In the genomic region with DNA sequence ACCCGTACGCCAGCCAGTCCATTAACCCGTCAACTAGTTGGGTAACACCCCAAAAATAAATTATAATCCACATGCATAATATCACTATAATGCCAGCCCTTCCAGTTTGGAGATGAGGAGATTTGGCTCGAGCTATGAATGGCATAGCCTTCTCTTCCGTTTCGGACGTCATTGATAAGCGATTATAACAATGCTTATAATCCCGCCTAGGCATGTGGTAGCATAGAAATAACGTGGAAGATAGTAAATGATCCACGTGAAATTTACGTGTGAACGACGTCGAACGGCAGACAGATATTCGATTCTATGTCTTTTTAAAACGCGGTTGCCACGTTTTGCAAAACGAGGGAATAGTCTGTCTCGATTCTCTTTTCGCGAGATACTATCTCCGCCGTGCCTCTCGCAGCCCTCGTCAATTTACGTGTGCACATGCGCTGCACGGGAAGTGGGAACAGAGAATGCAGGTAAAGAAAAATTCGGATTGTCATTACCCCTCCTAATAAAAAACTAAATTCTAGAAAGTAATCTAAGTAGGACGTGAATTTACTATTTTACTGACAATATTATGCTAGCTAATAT, we compare ENCODE assay signal across 4 worm cellular contexts.
TF ChIP-seq lines count a peak whose summit lies in the region.

No protein-coding gene starts in this region.

TF ChIP-seq in whole organism, L1 larva, 84 proteins besides CTCF, POLR2A, EP300 and RAD21 (continued from another document and continues in another):
- TF ChIP-seq nhr-84 (tag; optimal IDR thresholded peaks at IDR 0.05; lab: Kevin White, UChicago), result no peak
- TF ChIP-seq ces-1 (GFP tag; optimal IDR thresholded peaks at IDR 0.05; lab: Kevin White, UChicago), result no peak
- TF ChIP-seq lin-15B (tag; optimal IDR thresholded peaks at IDR 0.05; lab: Kevin White, UChicago), result no peak
- TF ChIP-seq ceh-82 (tag; optimal IDR thresholded peaks at IDR 0.05; lab: Kevin White, UChicago), result peak in 1 of 3 experiments; percentile 0
- TF ChIP-seq ceh-88 (GFP tag; IDR thresholded peaks at IDR 0.05; lab: Robert Waterston, UW), result no peak
- no peak for TF ChIP-seq nhr-28 (tag; optimal IDR thresholded peaks at IDR 0.05; lab: Kevin White, UChicago)
- TF ChIP-seq lin-14 (GFP tag; optimal IDR thresholded peaks at IDR 0.05; lab: Kevin White, UChicago), result peak; percentile 55
- no peak for TF ChIP-seq Y116A8C.19 (tag; optimal IDR thresholded peaks at IDR 0.05; lab: Kevin White, UChicago; ENCODE audit: borderline replicate concordance)
- no peak for TF ChIP-seq egl-13 (tag; optimal IDR thresholded peaks at IDR 0.05; lab: Kevin White, UChicago)
- TF ChIP-seq ceh-90 (tag; optimal IDR thresholded peaks at IDR 0.05; lab: Kevin White, UChicago), result no peak
- TF ChIP-seq fkh-8 (tag; optimal IDR thresholded peaks at IDR 0.05; lab: Kevin White, UChicago), result peak; percentile 49
- no peak for TF ChIP-seq C16A3.4 (tag; optimal IDR thresholded peaks at IDR 0.05; lab: Kevin White, UChicago)
- TF ChIP-seq hlh-17 (GFP tag; optimal IDR thresholded peaks at IDR 0.05; lab: Kevin White, UChicago; ENCODE audit: borderline replicate concordance), result no peak
- TF ChIP-seq nhr-47 (tag; optimal IDR thresholded peaks at IDR 0.05; lab: Kevin White, UChicago), result no peak
- no peak for TF ChIP-seq mab-9 (GFP tag; IDR thresholded peaks at IDR 0.05; lab: Robert Waterston, UW)
- no peak for TF ChIP-seq sptf-1 (tag; optimal IDR thresholded peaks at IDR 0.05; lab: Kevin White, UChicago)
- peak; percentile 36 for TF ChIP-seq rnt-1 (tag; optimal IDR thresholded peaks at IDR 0.05; lab: Kevin White, UChicago)
- no peak for TF ChIP-seq ama-1 (optimal IDR thresholded peaks at IDR 0.05; lab: Kevin White, UChicago)
- no peak for TF ChIP-seq unc-30 (tag; optimal IDR thresholded peaks at IDR 0.05; lab: Kevin White, UChicago)
- no peak for TF ChIP-seq ztf-11 (tag; optimal IDR thresholded peaks at IDR 0.05; lab: Kevin White, UChicago)
- no peak for TF ChIP-seq nhr-77 (tag; optimal IDR thresholded peaks at IDR 0.05; lab: Kevin White, UChicago)
- no peak for TF ChIP-seq alr-1 (tag; optimal IDR thresholded peaks at IDR 0.05; lab: Kevin White, UChicago; ENCODE audit: borderline replicate concordance)
- no peak for TF ChIP-seq lsy-2 (tag; optimal IDR thresholded peaks at IDR 0.05; lab: Kevin White, UChicago)
- no peak for TF ChIP-seq nhr-237 (tag; optimal IDR thresholded peaks at IDR 0.05; lab: Kevin White, UChicago)
- TF ChIP-seq swsn-7 (tag; optimal IDR thresholded peaks at IDR 0.05; lab: Kevin White, UChicago), result no peak
- no peak for TF ChIP-seq jun-1 (tag; optimal IDR thresholded peaks at IDR 0.05; lab: Kevin White, UChicago)
- TF ChIP-seq sox-4 (tag; optimal IDR thresholded peaks at IDR 0.05; lab: Kevin White, UChicago), result no peak
- TF ChIP-seq nhr-76 (tag; optimal IDR thresholded peaks at IDR 0.05; lab: Kevin White, UChicago), result no peak
- no peak for TF ChIP-seq vab-15 (tag; optimal IDR thresholded peaks at IDR 0.05; lab: Kevin White, UChicago)
- no peak for TF ChIP-seq C04F5.9 (tag; optimal IDR thresholded peaks at IDR 0.05; lab: Kevin White, UChicago)
- no peak for TF ChIP-seq lin-39 (tag; optimal IDR thresholded peaks at IDR 0.05; lab: Kevin White, UChicago)
- no peak for TF ChIP-seq nhr-20 (tag; optimal IDR thresholded peaks at IDR 0.05; lab: Kevin White, UChicago)

TF ChIP-seq in whole organism, L2 larva, 48 proteins besides CTCF, POLR2A, EP300 and RAD21 (continued from another document):
- TF ChIP-seq ztf-1 (GFP tag; conservative IDR thresholded peaks at IDR 0.05; lab: Robert Waterston, UW) (no peak), egl-27 (tag; optimal IDR thresholded peaks at IDR 0.05; lab: Kevin White, UChicago) (no peak), gmeb-1 (tag; optimal IDR thresholded peaks at IDR 0.05; lab: Kevin White, UChicago) (peak; percentile 20), nhr-23 (tag; optimal IDR thresholded peaks at IDR 0.05; lab: Kevin White, UChicago) (no peak), nhr-10 (tag; optimal IDR thresholded peaks at IDR 0.05; lab: Kevin White, UChicago) (no peak), ama-1 (optimal IDR thresholded peaks at IDR 0.05; lab: Kevin White, UChicago) (no peak)

TF ChIP-seq in whole organism, L3 larva, 47 proteins besides CTCF, POLR2A, EP300 and RAD21 (continued from another document):
- TF ChIP-seq jun-1 (tag; optimal IDR thresholded peaks at IDR 0.05; lab: Kevin White, UChicago) (no peak), egl-27 (tag; optimal IDR thresholded peaks at IDR 0.05; lab: Kevin White, UChicago) (no peak), fos-1 (tag; optimal IDR thresholded peaks at IDR 0.05; lab: Kevin White, UChicago) (no peak), ceh-82 (tag; optimal IDR thresholded peaks at IDR 0.05; lab: Kevin White, UChicago) (no peak), nhr-11 (tag; optimal IDR thresholded peaks at IDR 0.05; lab: Kevin White, UChicago) (no peak), ceh-9 (tag; optimal IDR thresholded peaks at IDR 0.05; lab: Kevin White, UChicago) (no peak), elt-3 (tag; optimal IDR thresholded peaks at IDR 0.05; lab: Kevin White, UChicago) (no peak), nhr-23 (tag; optimal IDR thresholded peaks at IDR 0.05; lab: Kevin White, UChicago) (no peak), nhr-67 (tag; optimal IDR thresholded peaks at IDR 0.05; lab: Kevin White, UChicago) (no peak), lin-39 (tag; optimal IDR thresholded peaks at IDR 0.05; lab: Kevin White, UChicago) (no peak), daf-12 (tag; optimal IDR thresholded peaks at IDR 0.05; lab: Kevin White, UChicago) (no peak), fkh-2 (tag; optimal IDR thresholded peaks at IDR 0.05; lab: Kevin White, UChicago) (no peak), nhr-12 (tag; optimal IDR thresholded peaks at IDR 0.05; lab: Kevin White, UChicago) (no peak), mdl-1 (tag; optimal IDR thresholded peaks at IDR 0.05; lab: Kevin White, UChicago) (no peak), lin-15B (tag; optimal IDR thresholded peaks at IDR 0.05; lab: Kevin White, UChicago) (no peak), ceh-28 (tag; optimal IDR thresholded peaks at IDR 0.05; lab: Kevin White, UChicago) (no peak), elt-2 (tag; optimal IDR thresholded peaks at IDR 0.05; lab: Kevin White, UChicago) (peak; percentile 25), nhr-28 (tag; optimal IDR thresholded peaks at IDR 0.05; lab: Kevin White, UChicago) (no peak), skn-1 (tag; optimal IDR thresholded peaks at IDR 0.05; lab: Kevin White, UChicago) (no peak), unc-39 (tag; optimal IDR thresholded peaks at IDR 0.05; lab: Kevin White, UChicago) (no peak), pqm-1 (tag; optimal IDR thresholded peaks at IDR 0.05; lab: Kevin White, UChicago) (peak; percentile 45), nhr-43 (tag; optimal IDR thresholded peaks at IDR 0.05; lab: Kevin White, UChicago; ENCODE audit: poor library complexity, severe bottlenecking) (peak; percentile 20), lsy-12 (tag; optimal IDR thresholded peaks at IDR 0.05; lab: Kevin White, UChicago) (no peak), aly-2 (tag; optimal IDR thresholded peaks at IDR 0.05; lab: Kevin White, UChicago) (no peak), elt-1 (tag; optimal IDR thresholded peaks at IDR 0.05; lab: Kevin White, UChicago) (no peak), R02D3.7 (tag; optimal IDR thresholded peaks at IDR 0.05; lab: Kevin White, UChicago) (no peak)
TF ChIP-seq in whole organism, L3 larva: peak in this region for 7.

TF ChIP-seq in whole organism, L4 larva, 104 proteins besides CTCF, POLR2A, EP300 and RAD21 (continued from another document):
- TF ChIP-seq dmd-6 (GFP tag; IDR thresholded peaks at IDR 0.05; lab: Robert Waterston, UW) (peak; percentile 59), fos-1 (tag; optimal IDR thresholded peaks at IDR 0.05; lab: Kevin White, UChicago) (no peak), hlh-11 (tag; optimal IDR thresholded peaks at IDR 0.05; lab: Kevin White, UChicago) (peak; percentile 49), vab-7 (GFP tag; IDR thresholded peaks at IDR 0.05; lab: Robert Waterston, UW) (no peak), dve-1 (tag; optimal IDR thresholded peaks at IDR 0.05; lab: Kevin White, UChicago; ENCODE audit: insufficient read depth) (peak; percentile 16)
